Worm (Caenorhabditis elegans): ENCODE results near the gene unc-3.

DNA sequence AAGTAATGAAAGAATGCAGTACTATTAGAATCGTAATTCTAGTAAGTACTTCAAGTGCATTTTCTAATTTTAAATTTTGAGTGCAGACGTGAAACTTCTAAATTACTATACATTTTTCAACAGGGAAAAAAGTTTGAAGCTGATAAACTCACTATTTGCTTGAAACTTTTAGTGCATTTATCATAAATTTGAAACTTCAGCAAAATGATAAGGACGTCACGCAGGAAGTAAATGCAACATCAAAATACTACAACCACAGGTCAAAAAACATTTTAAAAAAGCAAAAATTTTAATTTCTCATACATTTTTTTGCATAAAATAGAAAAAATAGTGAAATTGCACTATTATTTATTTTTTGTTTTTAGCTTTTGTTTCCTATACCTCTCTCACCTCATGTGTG lies 33.9 kb upstream of the unc-3 start:
- TF ChIP-seq ceh-100 (GFP tag; IDR thresholded peaks at IDR 0.05) (no peak), nhr-80 (tag; optimal IDR thresholded peaks at IDR 0.05) (no peak)
